Worm (Caenorhabditis elegans) whole organism, midembryonic: ENCODE results near the gene chmp-7.

Source experiments
- T22C8.4 ChIP-seq: fragments of 200-800 bp; sonication (Bioruptor generic); IDR thresholded peaks from 2 replicates; pipeline ENCODE4 v1.3.6; 2022; ENCODE audit warnings: missing genetic modification characterization, missing compliant biosample characterization
- flt-1 ChIP-seq: fragments of 200-800 bp; sonication (Bioruptor generic); IDR thresholded peaks from 2 replicates; pipeline ENCODE4 v1.3.6; 2022; ENCODE audit warnings: missing genetic modification characterization, missing compliant biosample characterization
- klf-2 ChIP-seq: fragments of 200-800 bp; sonication (Bioruptor generic); conservative IDR thresholded peaks from 2 replicates; pipeline ENCODE4 v1.3.6; 2022; ENCODE audit warnings: missing genetic modification reagents, missing genetic modification characterization, missing compliant biosample characterization
- med-1 ChIP-seq: sonication (generic microtip); optimal IDR thresholded peaks from 2 replicates; lab custom pipeline; 2017; ENCODE audit warnings: missing genetic modification characterization, mild to moderate bottlenecking, missing compliant biosample characterization, antibody characterized with exemption, missing genetic modification reagents; ENCODE audit not compliant: insufficient read depth
- ref-1 ChIP-seq: fragments of 200-800 bp; sonication (Bioruptor generic); conservative IDR thresholded peaks from 2 replicates; pipeline ENCODE4 v1.3.6; 2022; ENCODE audit warnings: missing genetic modification reagents, missing genetic modification characterization, missing compliant biosample characterization
- tab-1 ChIP-seq: fragments of 200-800 bp; sonication (Bioruptor generic); IDR thresholded peaks from 2 replicates; pipeline ENCODE4 v1.3.6; 2022; ENCODE audit warnings: missing genetic modification characterization, missing compliant biosample characterization
- ztf-23 ChIP-seq: fragments of 200-800 bp; sonication (Bioruptor generic); IDR thresholded peaks from 2 replicates; pipeline ENCODE4 v1.3.6; 2022; ENCODE audit warnings: missing genetic modification reagents, missing genetic modification characterization, missing compliant biosample characterization
- ztf-29 ChIP-seq: fragments of 200-800 bp; sonication (Bioruptor generic); IDR thresholded peaks from 2 replicates; pipeline ENCODE4 v1.3.6; 2022; ENCODE audit warnings: missing genetic modification reagents, missing genetic modification characterization, missing compliant biosample characterization

ce11 chrII:9092910-9093309 is 38.1 kb downstream of the chmp-7 start:
- TF ChIP-seq med-1 (GFP tag; lab: Kevin White, UChicago) (no peak), ztf-29 (GFP tag; lab: Robert Waterston, UW) (no peak), tab-1 (GFP tag; lab: Robert Waterston, UW) (no peak), klf-2 (GFP tag; lab: Robert Waterston, UW) (no peak), flt-1 (no peak), ztf-23 (GFP tag; lab: Robert Waterston, UW) (no peak), ref-1 (GFP tag; lab: Robert Waterston, UW) (no peak), T22C8.4 (GFP tag; lab: Robert Waterston, UW) (no peak)
